Worm (Caenorhabditis elegans): Measurements from ENCODE around the gene cyn-7.

DNA sequence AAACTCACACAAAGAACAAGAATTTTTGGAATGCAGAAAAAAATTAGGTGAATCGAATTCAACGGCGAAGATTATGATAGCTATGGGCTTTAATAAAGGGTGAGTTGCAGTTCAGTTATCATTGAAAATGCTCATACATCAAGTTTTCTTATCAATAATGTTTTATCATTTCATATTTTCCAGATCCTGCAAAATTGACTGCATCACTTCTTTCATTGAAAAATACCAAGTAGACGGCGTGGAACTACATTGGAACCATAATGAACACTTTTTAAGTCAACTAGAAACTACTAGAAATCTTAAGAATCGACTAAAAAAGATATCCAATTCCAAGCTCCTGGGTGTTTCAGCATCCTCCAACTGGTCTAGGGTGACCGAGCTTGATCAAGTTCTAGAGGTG lies 43.9 kb downstream of the cyn-7 start, which contains the start of gene K08F9.1:
- TF ChIP-seq zag-1 (tag; optimal IDR thresholded peaks at IDR 0.05) (no peak), elt-1 (tag; optimal IDR thresholded peaks at IDR 0.05) (no peak), pha-4 (tag; optimal IDR thresholded peaks at IDR 0.05) (no peak), nhr-76 (tag; optimal IDR thresholded peaks at IDR 0.05) (no peak), pqm-1 (tag; optimal IDR thresholded peaks at IDR 0.05) (no peak), unc-62 (GFP tag; optimal IDR thresholded peaks at IDR 0.05) (no peak), lin-15B (tag; optimal IDR thresholded peaks at IDR 0.05) (no peak), nhr-28 (tag; optimal IDR thresholded peaks at IDR 0.05) (no peak), elt-2 (tag; optimal IDR thresholded peaks at IDR 0.05) (no peak), nhr-237 (tag; optimal IDR thresholded peaks at IDR 0.05) (no peak)
